Fruit fly (Drosophila melanogaster) whole organism, adult: ENCODE measurements around the gene CG10993.

ENCODE experiments used
- Clk ChIP-seq: fragments of 200-800 bp; sonication (Bioruptor generic); optimal IDR thresholded peaks from 2 replicates; lab custom pipeline; 2017; ENCODE audit warnings: missing biosample characterization, missing genetic modification characterization
- Crg-1 ChIP-seq: fragments of 200-800 bp; sonication (Bioruptor generic); optimal IDR thresholded peaks from 2 replicates; lab custom pipeline; 2016; ENCODE audit warnings: missing biosample characterization, missing genetic modification characterization
- Hr96 ChIP-seq: fragments of 200-800 bp; sonication (Bioruptor generic); optimal IDR thresholded peaks from 2 replicates; lab custom pipeline; 2016; ENCODE audit warnings: missing biosample characterization, missing genetic modification characterization
- Mnt ChIP-seq: fragments of 200-800 bp; sonication (Bioruptor generic); optimal IDR thresholded peaks from 2 replicates; lab custom pipeline; 2016; ENCODE audit warnings: missing biosample characterization, mild to moderate bottlenecking, missing genetic modification characterization
- kay ChIP-seq: fragments of 200-800 bp; sonication (Bioruptor generic); peaks from one replicate; lab custom pipeline; 2016; ENCODE audit warnings: missing biosample characterization, missing genetic modification characterization, borderline replicate concordance
- pad ChIP-seq: fragments of 200-800 bp; sonication (Bioruptor generic); optimal IDR thresholded peaks from 3 replicates; lab custom pipeline; 2017; ENCODE audit warnings: missing biosample characterization, missing genetic modification characterization, mild to moderate bottlenecking, moderate library complexity, missing genetic modification reagents
- tj ChIP-seq: fragments of 200-800 bp; sonication (Bioruptor generic); optimal IDR thresholded peaks from 3 replicates; lab custom pipeline; 2017; ENCODE audit warnings: missing biosample characterization, mild to moderate bottlenecking, missing genetic modification characterization, moderate library complexity

dm6 chrX:13820310-13821038 lies 29.6 kb upstream of the CG10993 start:
- TF ChIP-seq Hr96 (no peak), kay (GFP tag; lab: Kevin White, UChicago) (no peak), Mnt (GFP tag; lab: Kevin White, UChicago) (no peak), tj (GFP tag; lab: Kevin White, UChicago) (no peak), Clk (GFP tag; lab: Kevin White, UChicago) (no peak), Crg-1 (GFP tag; lab: Kevin White, UChicago) (no peak), pad (no peak)
